Fruit fly (Drosophila melanogaster): ENCODE measurements around the gene eIF3g1.

eIF3g1 gene

dm6 chrX:2589446-2590038 is 20.6 kb downstream of the eIF3g1 start (continued):
- no peak for TF ChIP-seq sc (optimal IDR thresholded peaks at IDR 0.05)
- TF ChIP-seq sc (GFP tag; optimal IDR thresholded peaks at IDR 0.05) = peak; percentile 59
- TF ChIP-seq cg (GFP tag; optimal IDR thresholded peaks at IDR 0.05) = no peak
- peak; percentile 86 for TF ChIP-seq Hr3 (GFP tag; optimal IDR thresholded peaks at IDR 0.05)
- TF ChIP-seq CG15269 (tag; optimal IDR thresholded peaks at IDR 0.05) = peak; percentile 92
- TF ChIP-seq zf30C (GFP tag; optimal IDR thresholded peaks at IDR 0.05) = no peak
- no peak for TF ChIP-seq CG33557 (GFP tag; optimal IDR thresholded peaks at IDR 0.05)
- TF ChIP-seq CG32772 (GFP tag; IDR thresholded peaks at IDR 0.05) = peak; percentile 92
- peak; percentile 95 for TF ChIP-seq CG14014 (GFP tag; IDR thresholded peaks at IDR 0.05)
- TF ChIP-seq CG4820 (GFP tag; optimal IDR thresholded peaks at IDR 0.05) = peak; percentile 75
- peak; percentile 91 for TF ChIP-seq tgo (GFP tag; IDR thresholded peaks at IDR 0.05)
- TF ChIP-seq chm (GFP tag; IDR thresholded peaks at IDR 0.05) = peak; percentile 90
- peak; percentile 81 for TF ChIP-seq CG33213 (GFP tag; optimal IDR thresholded peaks at IDR 0.05)
- peak; percentile 87 for TF ChIP-seq CG10654 (GFP tag; optimal IDR thresholded peaks at IDR 0.05)
- peak; percentile 82 for TF ChIP-seq CG15011 (GFP tag; optimal IDR thresholded peaks at IDR 0.05)
- TF ChIP-seq Atf-2 (GFP tag; optimal IDR thresholded peaks at IDR 0.05) = peak; percentile 89
- TF ChIP-seq HLHmδ (GFP tag; optimal IDR thresholded peaks at IDR 0.05) = no peak
- TF ChIP-seq Gsc (GFP tag; IDR thresholded peaks at IDR 0.05) = peak; percentile 77
- TF ChIP-seq ssp (GFP tag; IDR thresholded peaks at IDR 0.05) = peak; percentile 73
- TF ChIP-seq al (GFP tag; IDR thresholded peaks at IDR 0.05) = peak; percentile 94
- TF ChIP-seq wdn (GFP tag; IDR thresholded peaks at IDR 0.05) = peak; percentile 94
- TF ChIP-seq CG9437 (GFP tag; optimal IDR thresholded peaks at IDR 0.05) = peak; percentile 70
- no peak for TF ChIP-seq CG8359 (GFP tag; optimal IDR thresholded peaks at IDR 0.05; ENCODE audit: borderline replicate concordance)
- TF ChIP-seq ftz-f1 (GFP tag; optimal IDR thresholded peaks at IDR 0.05) = peak; percentile 78
- peak; percentile 84 for TF ChIP-seq gcm2 (GFP tag; optimal IDR thresholded peaks at IDR 0.05)
- TF ChIP-seq MBD-R2 (GFP tag; IDR thresholded peaks at IDR 0.05) = peak; percentile 91
- TF ChIP-seq Kr (GFP tag; optimal IDR thresholded peaks at IDR 0.05) = no peak
- TF ChIP-seq CG11560 (tag; IDR thresholded peaks at IDR 0.05) = peak; percentile 88
- peak; percentile 89 for TF ChIP-seq CG11504 (tag; optimal IDR thresholded peaks at IDR 0.05)
- TF ChIP-seq nerfin-2 (GFP tag; IDR thresholded peaks at IDR 0.05; ENCODE audit: partially characterized antibody) = no peak
- TF ChIP-seq Vsx1 (GFP tag; optimal IDR thresholded peaks at IDR 0.05) = peak; percentile 37
- TF ChIP-seq Awh (GFP tag; IDR thresholded peaks at IDR 0.05) = peak; percentile 89
- TF ChIP-seq Adf1 (GFP tag; IDR thresholded peaks at IDR 0.05) = peak; percentile 80
- TF ChIP-seq h (optimal IDR thresholded peaks at IDR 0.05) = no peak
- peak; percentile 65 for TF ChIP-seq CG17568 (GFP tag; optimal IDR thresholded peaks at IDR 0.05)
- peak; percentile 90 for TF ChIP-seq Mad (GFP tag; optimal IDR thresholded peaks at IDR 0.05)
- TF ChIP-seq knrl (GFP tag; IDR thresholded peaks at IDR 0.05; ENCODE audit: partially characterized antibody) = no peak
- no peak for TF ChIP-seq CG42726 (GFP tag; IDR thresholded peaks at IDR 0.05; ENCODE audit: partially characterized antibody)
- TF ChIP-seq CG34422 (GFP tag; IDR thresholded peaks at IDR 0.05) = peak; percentile 96
- peak; percentile 75 for TF ChIP-seq ap (GFP tag; IDR thresholded peaks at IDR 0.05)
- TF ChIP-seq CG4730 (GFP tag; IDR thresholded peaks at IDR 0.05) = peak; percentile 88
- peak; percentile 70; the same call in 2 of the 3 replicates for TF ChIP-seq C15 (GFP tag; IDR thresholded peaks at IDR 0.05)
- TF ChIP-seq fd3F (GFP tag; optimal IDR thresholded peaks at IDR 0.05) = peak; percentile 89
- peak; percentile 86 for TF ChIP-seq CG5245 (GFP tag; optimal IDR thresholded peaks at IDR 0.05)
- no peak for TF ChIP-seq tna (GFP tag; IDR thresholded peaks at IDR 0.05; ENCODE audit: partially characterized antibody)
- TF ChIP-seq MESR4 (GFP tag; optimal IDR thresholded peaks at IDR 0.05) = peak; percentile 32
- peak; percentile 50 for TF ChIP-seq kah (GFP tag; optimal IDR thresholded peaks at IDR 0.05)
- TF ChIP-seq ems (GFP tag; optimal IDR thresholded peaks at IDR 0.05) = peak; percentile 91
- peak; percentile 67 for TF ChIP-seq E2f2 (GFP tag; IDR thresholded peaks at IDR 0.05)
- TF ChIP-seq twi (tag; optimal IDR thresholded peaks at IDR 0.05) = peak; percentile 47
- TF ChIP-seq Lpt (GFP tag; optimal IDR thresholded peaks at IDR 0.05) = no peak
